Worm (Caenorhabditis elegans) whole organism, early embryonic: ENCODE measurements around the gene col-106.

Experiments
- B0310.2 ChIP-seq: sonication (generic microtip); optimal IDR thresholded peaks from 2 replicates; lab custom pipeline; 2016; ENCODE audit warnings: mild to moderate bottlenecking, missing genetic modification characterization, missing compliant biosample characterization
- F13C5.2 ChIP-seq: sonication (generic microtip); optimal IDR thresholded peaks from 2 replicates; lab custom pipeline; 2017; ENCODE audit warnings: mild to moderate bottlenecking, missing genetic modification characterization, inconsistent platforms, missing compliant biosample characterization
- aly-1 ChIP-seq: sonication (generic microtip); optimal IDR thresholded peaks from 2 replicates; lab custom pipeline; 2016; ENCODE audit warnings: missing genetic modification characterization, missing compliant biosample characterization
- ama-1 ChIP-seq: fragments of 150-350 bp; optimal IDR thresholded peaks from 2 replicates; lab custom pipeline; 2014
- ceh-13 ChIP-seq: fragments of 200-800 bp; sonication (Bioruptor generic); optimal IDR thresholded peaks from 2 replicates; lab custom pipeline; 2018; ENCODE audit warnings: mild to moderate bottlenecking, missing genetic modification characterization, missing compliant biosample characterization
- ceh-36 ChIP-seq: sonication (generic microtip); optimal IDR thresholded peaks from 2 replicates; lab custom pipeline; 2016; ENCODE audit warnings: missing genetic modification characterization, inconsistent platforms, missing compliant biosample characterization
- ets-7 ChIP-seq: sonication (generic microtip); optimal IDR thresholded peaks from 2 replicates; lab custom pipeline; 2016; ENCODE audit warnings: missing genotype, missing genetic modification characterization, missing compliant biosample characterization
- flt-1 ChIP-seq: fragments of 200-800 bp; sonication (Bioruptor generic); IDR thresholded peaks from 2 replicates; pipeline ENCODE4 v1.3.6; 2022; ENCODE audit warnings: missing genetic modification characterization, missing compliant biosample characterization
- hmbx-1 ChIP-seq: sonication (generic microtip); optimal IDR thresholded peaks from 2 replicates; lab custom pipeline; 2016; ENCODE audit warnings: mild to moderate bottlenecking, missing genetic modification characterization, missing compliant biosample characterization
- hmg-4 ChIP-seq: fragments of 200-800 bp; sonication (Bioruptor generic); optimal IDR thresholded peaks from 2 replicates; lab custom pipeline; 2018; ENCODE audit warnings: mild to moderate bottlenecking, missing genetic modification characterization, missing compliant biosample characterization
- hnd-1 ChIP-seq: sonication (generic microtip); optimal IDR thresholded peaks from 2 replicates; lab custom pipeline; 2016; ENCODE audit warnings: missing genetic modification characterization, missing compliant biosample characterization
- pes-1 ChIP-seq: fragments of 200-800 bp; sonication (Bioruptor generic); IDR thresholded peaks from 2 replicates; pipeline ENCODE4 v1.3.6; 2022; ENCODE audit warnings: missing genetic modification reagents, missing genetic modification characterization, missing compliant biosample characterization
- scrt-1 ChIP-seq: fragments of 200-800 bp; sonication (Bioruptor generic); IDR thresholded peaks from 2 replicates; pipeline ENCODE4 v1.3.6; 2022; ENCODE audit warnings: missing genetic modification characterization, missing compliant biosample characterization
- sea-1 ChIP-seq: fragments of 200-800 bp; sonication (Bioruptor generic); conservative IDR thresholded peaks from 2 replicates; pipeline ENCODE4 v1.3.6; 2022; ENCODE audit warnings: missing genetic modification characterization, missing compliant biosample characterization
- tbx-11 ChIP-seq: fragments of 200-800 bp; sonication (Bioruptor generic); IDR thresholded peaks from 2 replicates; pipeline ENCODE4 v1.3.6; 2022; ENCODE audit warnings: missing genetic modification characterization, missing compliant biosample characterization
- tbx-37 ChIP-seq: fragments of 200-800 bp; sonication (Bioruptor generic); conservative IDR thresholded peaks from 2 replicates; pipeline ENCODE4 v1.3.6; 2022; ENCODE audit warnings: missing genetic modification reagents, missing genetic modification characterization, missing compliant biosample characterization
- tra-4 ChIP-seq: sonication (generic microtip); optimal IDR thresholded peaks from 2 replicates; lab custom pipeline; 2017; ENCODE audit warnings: missing genetic modification characterization, missing compliant biosample characterization

Gene col-106

ce11 chrIV:1475009-1475408 is 14.4 kb upstream of the col-106 start, which contains the start of gene Y77E11A.12:
Gene Y77E11A.12, minus strand, starts transcription at chrIV:1475109.
- TF ChIP-seq ama-1 (lab: Kevin White, UChicago) (no peak), tbx-37 (GFP tag; lab: Robert Waterston, UW) (no peak), scrt-1 (GFP tag; lab: Robert Waterston, UW) (no peak), ets-7 (tag; lab: Kevin White, UChicago) (no peak), F13C5.2 (tag; lab: Kevin White, UChicago) (no peak), ceh-13 (GFP tag; lab: Kevin White, UChicago) (no peak), ceh-36 (tag; lab: Kevin White, UChicago) (no peak), hmg-4 (no peak), tbx-11 (GFP tag; lab: Robert Waterston, UW) (no peak), hnd-1 (tag; lab: Kevin White, UChicago) (no peak), hmbx-1 (tag; lab: Kevin White, UChicago) (no peak), aly-1 (tag; lab: Kevin White, UChicago) (no peak), B0310.2 (tag; lab: Kevin White, UChicago) (no peak), pes-1 (GFP tag; lab: Robert Waterston, UW) (no peak), sea-1 (GFP tag; lab: Robert Waterston, UW) (no peak)

ce11 chrIV:1472145-1472544 is 11.6 kb upstream of the col-106 start:
- no peak for TF ChIP-seq tbx-11 (GFP tag; lab: Robert Waterston, UW)
- TF ChIP-seq tra-4 (tag; lab: Kevin White, UChicago) = no peak
- no peak for TF ChIP-seq hmbx-1 (tag; lab: Kevin White, UChicago)
- TF ChIP-seq scrt-1 (GFP tag; lab: Robert Waterston, UW) = no peak
- no peak for TF ChIP-seq hmg-4
- TF ChIP-seq pes-1 (GFP tag; lab: Robert Waterston, UW) = no peak
- no peak for TF ChIP-seq ceh-36 (tag; lab: Kevin White, UChicago)
- TF ChIP-seq ama-1 (lab: Kevin White, UChicago) = no peak
- no peak for TF ChIP-seq ceh-13 (GFP tag; lab: Kevin White, UChicago)
- no peak for TF ChIP-seq B0310.2 (tag; lab: Kevin White, UChicago)
- no peak for TF ChIP-seq sea-1 (GFP tag; lab: Robert Waterston, UW)
- no peak for TF ChIP-seq tbx-37 (GFP tag; lab: Robert Waterston, UW)
- no peak for TF ChIP-seq F13C5.2 (tag; lab: Kevin White, UChicago)
- TF ChIP-seq aly-1 (tag; lab: Kevin White, UChicago) = no peak
- TF ChIP-seq hnd-1 (tag; lab: Kevin White, UChicago) = no peak
- TF ChIP-seq flt-1 (GFP tag; lab: Robert Waterston, UW) = no peak
- TF ChIP-seq ets-7 (tag; lab: Kevin White, UChicago) = no peak

- TF ChIP-seq ama-1 (lab: Kevin White, UChicago) (no peak), ets-7 (tag; lab: Kevin White, UChicago) (no peak), hmg-4 (no peak), pes-1 (GFP tag; lab: Robert Waterston, UW) (no peak), hmbx-1 (tag; lab: Kevin White, UChicago) (no peak), scrt-1 (GFP tag; lab: Robert Waterston, UW) (no peak), hnd-1 (tag; lab: Kevin White, UChicago) (no peak), ceh-13 (GFP tag; lab: Kevin White, UChicago) (no peak), tbx-37 (GFP tag; lab: Robert Waterston, UW) (no peak), ceh-36 (tag; lab: Kevin White, UChicago) (no peak), aly-1 (tag; lab: Kevin White, UChicago) (no peak), tra-4 (tag; lab: Kevin White, UChicago) (no peak)
Measured at ce11 chrIV:1470364-1470763, 9.8 kb upstream of the col-106 start.

- TF ChIP-seq F13C5.2 (tag; lab: Kevin White, UChicago) (no peak), scrt-1 (GFP tag; lab: Robert Waterston, UW) (no peak), tbx-37 (GFP tag; lab: Robert Waterston, UW) (no peak), ceh-13 (GFP tag; lab: Kevin White, UChicago) (no peak), tbx-11 (GFP tag; lab: Robert Waterston, UW) (no peak), hnd-1 (tag; lab: Kevin White, UChicago) (no peak), ceh-36 (tag; lab: Kevin White, UChicago) (no peak), pes-1 (GFP tag; lab: Robert Waterston, UW) (no peak), sea-1 (GFP tag; lab: Robert Waterston, UW) (no peak), hmg-4 (no peak), flt-1 (GFP tag; lab: Robert Waterston, UW) (no peak), aly-1 (tag; lab: Kevin White, UChicago) (no peak), hmbx-1 (tag; lab: Kevin White, UChicago) (no peak), B0310.2 (tag; lab: Kevin White, UChicago) (no peak), ama-1 (lab: Kevin White, UChicago) (no peak)
Measured at ce11 chrIV:1469093-1469492, 8.5 kb upstream of the col-106 start.

ce11 chrIV:1465462-1465861 is 4.9 kb upstream of the col-106 start:
- TF ChIP-seq scrt-1 (GFP tag; lab: Robert Waterston, UW) (no peak), aly-1 (tag; lab: Kevin White, UChicago) (no peak), ets-7 (tag; lab: Kevin White, UChicago) (no peak), sea-1 (GFP tag; lab: Robert Waterston, UW) (no peak), tbx-11 (GFP tag; lab: Robert Waterston, UW) (no peak), hnd-1 (tag; lab: Kevin White, UChicago) (no peak), hmbx-1 (tag; lab: Kevin White, UChicago) (no peak), tbx-37 (GFP tag; lab: Robert Waterston, UW) (no peak), pes-1 (GFP tag; lab: Robert Waterston, UW) (no peak), ceh-13 (GFP tag; lab: Kevin White, UChicago) (no peak), flt-1 (GFP tag; lab: Robert Waterston, UW) (no peak), tra-4 (tag; lab: Kevin White, UChicago) (no peak), hmg-4 (no peak), ceh-36 (tag; lab: Kevin White, UChicago) (no peak), ama-1 (lab: Kevin White, UChicago) (no peak), F13C5.2 (tag; lab: Kevin White, UChicago) (no peak)

- no peak for TF ChIP-seq ets-7 (tag; lab: Kevin White, UChicago)
- TF ChIP-seq ceh-36 (tag; lab: Kevin White, UChicago) = no peak
Measured at ce11 chrIV:1461463-1461862, 877 bp upstream of the col-106 start.
